Worm (Caenorhabditis elegans) whole organism, late embryonic: ENCODE results near the gene F09C6.15.

Experiments
- F13H6.1 ChIP-seq: sonication (generic microtip); optimal IDR thresholded peaks from 2 replicates; lab custom pipeline; 2016; ENCODE audit warnings: missing genetic modification characterization, missing compliant biosample characterization
- ama-1 ChIP-seq: fragments of 150-350 bp; optimal IDR thresholded peaks from 2 replicates; lab custom pipeline; 2014
- ceh-14 ChIP-seq: sonication (generic microtip); optimal IDR thresholded peaks from 2 replicates; lab custom pipeline; 2016; ENCODE audit warnings: missing genotype, missing genetic modification characterization, missing compliant biosample characterization
- ceh-30 ChIP-seq: fragments of 150-350 bp; optimal IDR thresholded peaks from 2 replicates; lab custom pipeline; 2014; ENCODE audit warnings: missing biosample characterization, missing genetic modification characterization
- elt-2 ChIP-seq: sonication (generic microtip); optimal IDR thresholded peaks from 2 replicates; lab custom pipeline; 2016; ENCODE audit warnings: missing genetic modification reagents, missing genetic modification characterization, missing compliant biosample characterization
- hlh-15 ChIP-seq: sonication (generic microtip); optimal IDR thresholded peaks from 2 replicates; lab custom pipeline; 2016; ENCODE audit warnings: missing genetic modification characterization, missing compliant biosample characterization
- pag-3 ChIP-seq: sonication (generic microtip); optimal IDR thresholded peaks from 2 replicates; lab custom pipeline; 2016; ENCODE audit warnings: missing compliant biosample characterization, missing genetic modification characterization, borderline replicate concordance
- pat-9 ChIP-seq: fragments of 200-800 bp; sonication (Bioruptor generic); optimal IDR thresholded peaks from 2 replicates; lab custom pipeline; 2018; ENCODE audit warnings: mild to moderate bottlenecking, missing genetic modification characterization, moderate library complexity, missing compliant biosample characterization
- pha-2 ChIP-seq: sonication (generic microtip); optimal IDR thresholded peaks from 2 replicates; lab custom pipeline; 2017; ENCODE audit warnings: mild to moderate bottlenecking, missing genetic modification characterization, missing compliant biosample characterization
- pha-4 ChIP-seq: fragments of 150-350 bp; optimal IDR thresholded peaks from 2 replicates; lab custom pipeline; 2018; ENCODE audit warnings: missing biosample characterization, missing genetic modification reagents, missing genetic modification characterization
- pqm-1 ChIP-seq: sonication (generic microtip); optimal IDR thresholded peaks from 2 replicates; lab custom pipeline; 2016; ENCODE audit warnings: missing genetic modification characterization, missing compliant biosample characterization
- syd-9 ChIP-seq: sonication (generic microtip); optimal IDR thresholded peaks from 2 replicates; lab custom pipeline; 2016; ENCODE audit warnings: mild to moderate bottlenecking, missing genetic modification characterization, moderate library complexity, missing compliant biosample characterization
- tbx-2 ChIP-seq: sonication (generic microtip); optimal IDR thresholded peaks from 2 replicates; lab custom pipeline; 2016; ENCODE audit warnings: missing genetic modification characterization, missing compliant biosample characterization
- zip-5 ChIP-seq: sonication (generic microtip); optimal IDR thresholded peaks from 2 replicates; lab custom pipeline; 2016; ENCODE audit warnings: missing genetic modification characterization, missing compliant biosample characterization

ce11 chrV:16893440-16893839, at the start of gene F09C6.15:
- TF ChIP-seq pha-4 (tag; lab: Kevin White, UChicago) (no peak), ceh-30 (no peak), syd-9 (tag; lab: Kevin White, UChicago) (no peak), pag-3 (tag; lab: Kevin White, UChicago) (no peak), hlh-15 (no peak), ceh-14 (tag; lab: Kevin White, UChicago) (no peak), ama-1 (no peak), pat-9 (tag; lab: Kevin White, UChicago) (no peak), zip-5 (tag; lab: Kevin White, UChicago) (no peak), elt-2 (no peak), pha-2 (tag; lab: Kevin White, UChicago) (no peak), tbx-2 (tag; lab: Kevin White, UChicago) (no peak), pqm-1 (tag; lab: Kevin White, UChicago) (no peak), F13H6.1 (tag; lab: Kevin White, UChicago) (no peak)
